Fruit fly (Drosophila melanogaster) whole organism, embryonic: ENCODE results near the gene Lon.
A peak's percentile ranks its signal among the peaks of the same experiment; 100 is the strongest.

Source experiments
- ATbp ChIP-seq: fragments of 200-800 bp; sonication (Bioruptor generic); optimal IDR thresholded peaks from 2 replicates; lab custom pipeline; 2017; ENCODE audit warnings: missing biosample characterization, mild to moderate bottlenecking, missing genetic modification characterization, missing genetic modification reagents
- Ada2b ChIP-seq: fragments of 200-800 bp; sonication (Bioruptor generic); IDR thresholded peaks from 2 replicates; pipeline ENCODE4 v1.3.6; 2022; ENCODE audit warnings: missing biosample characterization, missing genetic modification characterization
- Aef1 ChIP-seq: fragments of 200-800 bp; sonication (Bioruptor generic); IDR thresholded peaks from 3 replicates; pipeline ENCODE4 v1.3.6; 2022; ENCODE audit warnings: missing biosample characterization, missing genetic modification characterization
- Atf6 ChIP-seq: fragments of 200-800 bp; sonication (Bioruptor generic); IDR thresholded peaks from 2 replicates; pipeline ENCODE4 v1.3.6; 2022; ENCODE audit warnings: missing biosample characterization, missing genetic modification characterization
- Awh ChIP-seq: fragments of 200-800 bp; sonication (Bioruptor generic); IDR thresholded peaks from 2 replicates; pipeline ENCODE4, ENCODE4 v1.3.6; 2022; ENCODE audit warnings: missing biosample characterization, missing genetic modification characterization
- CG11398 ChIP-seq: fragments of 200-800 bp; sonication (Bioruptor generic); optimal IDR thresholded peaks from 2 replicates; lab custom pipeline; 2016; ENCODE audit warnings: missing biosample characterization, missing genetic modification characterization
- CG12299 ChIP-seq: fragments of 200-800 bp; sonication (Bioruptor generic); optimal IDR thresholded peaks from 2 replicates; lab custom pipeline; 2018; ENCODE audit warnings: missing biosample characterization, mild to moderate bottlenecking, missing genetic modification characterization
- CG13894 ChIP-seq: fragments of 200-800 bp; sonication (Bioruptor generic); optimal IDR thresholded peaks from 3 replicates; lab custom pipeline; 2018; ENCODE audit warnings: missing biosample characterization, mild to moderate bottlenecking, missing genetic modification characterization, moderate library complexity
- CG14014 ChIP-seq: fragments of 200-800 bp; sonication (Bioruptor generic); IDR thresholded peaks from 2 replicates; pipeline ENCODE4 v1.3.6; 2022; ENCODE audit warnings: missing biosample characterization, missing genetic modification characterization
- CG1529 ChIP-seq: fragments of 200-800 bp; sonication (Bioruptor generic); optimal IDR thresholded peaks from 3 replicates; lab custom pipeline; 2018; ENCODE audit warnings: missing biosample characterization, missing genetic modification characterization
- CG16815 ChIP-seq: fragments of 200-800 bp; sonication (Bioruptor generic); optimal IDR thresholded peaks from 3 replicates; lab custom pipeline; 2017; ENCODE audit warnings: missing biosample characterization, mild to moderate bottlenecking, missing genetic modification characterization
- CG16863 ChIP-seq: fragments of 200-800 bp; sonication (Bioruptor generic); optimal IDR thresholded peaks from 3 replicates; lab custom pipeline; 2016; ENCODE audit warnings: missing biosample characterization, missing genetic modification characterization
- CG30403 ChIP-seq: fragments of 200-800 bp; sonication (Bioruptor generic); optimal IDR thresholded peaks from 3 replicates; lab custom pipeline; 2016; ENCODE audit warnings: missing biosample characterization, missing genetic modification characterization
- CG34422 ChIP-seq: fragments of 200-800 bp; sonication (Bioruptor generic); IDR thresholded peaks from 3 replicates; pipeline ENCODE4 v1.3.6; 2022; ENCODE audit warnings: missing biosample characterization, missing genetic modification characterization
- CG4820 ChIP-seq: fragments of 200-800 bp; sonication (Bioruptor generic); optimal IDR thresholded peaks from 3 replicates; lab custom pipeline; 2016; ENCODE audit warnings: missing biosample characterization, missing genetic modification characterization
- CG7963 ChIP-seq: fragments of 200-800 bp; sonication (Bioruptor generic); IDR thresholded peaks from 3 replicates; pipeline ENCODE4 v1.3.6; 2022; ENCODE audit warnings: missing biosample characterization, missing genetic modification characterization; ENCODE audit not compliant: partially characterized antibody
- CG7987 ChIP-seq: fragments of 200-800 bp; sonication (Bioruptor generic); optimal IDR thresholded peaks from 2 replicates; lab custom pipeline; 2018; ENCODE audit warnings: missing biosample characterization, mild to moderate bottlenecking, missing genetic modification characterization, moderate library complexity
- CG9817 ChIP-seq: fragments of 200-800 bp; sonication (Bioruptor generic); optimal IDR thresholded peaks from 2 replicates; lab custom pipeline; 2018; ENCODE audit warnings: missing biosample characterization, mild to moderate bottlenecking, missing genetic modification characterization, moderate library complexity
- CTCF ChIP-seq: fragments of 200-800 bp; sonication (Bioruptor generic); optimal IDR thresholded peaks from 2 replicates; lab custom pipeline; 2017; ENCODE audit warnings: missing biosample characterization, mild to moderate bottlenecking, missing genetic modification characterization, moderate library complexity
- Dip2 ChIP-seq: fragments of 200-800 bp; sonication (Bioruptor generic); IDR thresholded peaks from 2 replicates; pipeline ENCODE4 v1.3.6; 2022; ENCODE audit warnings: missing biosample characterization, missing genetic modification characterization
- E2f2 ChIP-seq: fragments of 200-800 bp; sonication (Bioruptor generic); IDR thresholded peaks from 2 replicates; pipeline ENCODE4 v1.3.6; 2022; ENCODE audit warnings: missing biosample characterization, missing genetic modification characterization
- Fer1 ChIP-seq: fragments of 200-800 bp; sonication (Bioruptor generic); optimal IDR thresholded peaks from 2 replicates; lab custom pipeline; 2017; ENCODE audit warnings: missing biosample characterization, mild to moderate bottlenecking, missing genetic modification characterization
- Fer3 ChIP-seq: fragments of 200-800 bp; sonication (Bioruptor generic); optimal IDR thresholded peaks from 2 replicates; lab custom pipeline; 2018; ENCODE audit warnings: missing biosample characterization, mild to moderate bottlenecking, missing genetic modification characterization, moderate library complexity
- H15 ChIP-seq: fragments of 200-800 bp; sonication (Bioruptor generic); IDR thresholded peaks from 3 replicates; pipeline ENCODE4 v1.3.6; 2022; ENCODE audit warnings: missing biosample characterization, missing genetic modification characterization
- Hr39 ChIP-seq: fragments of >200 bp; optimal IDR thresholded peaks from 2 replicates; lab custom pipeline; 2017
- Lhr ChIP-seq: fragments of 200-800 bp; sonication (Bioruptor generic); optimal IDR thresholded peaks from 3 replicates; lab custom pipeline; 2017; ENCODE audit warnings: mild to moderate bottlenecking, missing biosample characterization, missing genetic modification reagents, missing genetic modification characterization
- Mad ChIP-seq: fragments of 200-800 bp; sonication (Bioruptor generic); optimal IDR thresholded peaks from 2 replicates; lab custom pipeline; 2016; ENCODE audit warnings: missing biosample characterization, missing genetic modification characterization
- Meics ChIP-seq: fragments of 200-800 bp; sonication (Bioruptor generic); optimal IDR thresholded peaks from 2 replicates; lab custom pipeline; 2017; ENCODE audit warnings: missing biosample characterization, mild to moderate bottlenecking, missing genetic modification characterization
- Nf-YA ChIP-seq: fragments of 200-800 bp; sonication (Bioruptor generic); IDR thresholded peaks from 2 replicates; pipeline ENCODE4 v1.3.6; 2022; ENCODE audit warnings: missing biosample characterization, missing genetic modification characterization
- Nf-YC ChIP-seq: fragments of 200-800 bp; optimal IDR thresholded peaks from 3 replicates; lab custom pipeline; 2019; ENCODE audit warnings: missing biosample characterization, mild to moderate bottlenecking, missing genetic modification characterization, moderate library complexity
- Scr ChIP-seq: fragments of 200-800 bp; sonication (Bioruptor generic); IDR thresholded peaks from 2 replicates; pipeline ENCODE4 v1.3.6; 2022; ENCODE audit warnings: missing biosample characterization, missing genetic modification characterization; ENCODE audit not compliant: partially characterized antibody
- Sry-β ChIP-seq: fragments of 200-800 bp; sonication (Bioruptor generic); optimal IDR thresholded peaks from 2 replicates; lab custom pipeline; 2018; ENCODE audit warnings: missing biosample characterization, mild to moderate bottlenecking, missing genetic modification characterization, moderate library complexity
- Xrp1 ChIP-seq: fragments of 200-800 bp; sonication (Bioruptor generic); IDR thresholded peaks from 2 replicates; pipeline ENCODE4 v1.3.6; 2022; ENCODE audit warnings: missing biosample characterization, missing genetic modification characterization
- ase ChIP-seq: fragments of 200-800 bp; sonication (Bioruptor generic); IDR thresholded peaks from 3 replicates; pipeline ENCODE4 v1.3.6; 2022; ENCODE audit warnings: missing biosample characterization, missing genetic modification characterization
- br ChIP-seq: fragments of >200 bp; optimal IDR thresholded peaks from 2 replicates; lab custom pipeline; 2017
- caup ChIP-seq: fragments of 200-800 bp; sonication (Bioruptor generic); optimal IDR thresholded peaks from 3 replicates; lab custom pipeline; 2017; ENCODE audit warnings: missing biosample characterization, mild to moderate bottlenecking, missing genetic modification characterization, moderate library complexity; ENCODE audit not compliant: severe bottlenecking
- danr ChIP-seq: fragments of 200-800 bp; sonication (Bioruptor generic); IDR thresholded peaks from 2 replicates; pipeline ENCODE4 v1.3.6; 2022; ENCODE audit warnings: missing biosample characterization, missing genetic modification characterization
- dmrt11E ChIP-seq: fragments of 200-800 bp; sonication (Bioruptor generic); optimal IDR thresholded peaks from 3 replicates; lab custom pipeline; 2018; ENCODE audit warnings: missing biosample characterization, mild to moderate bottlenecking, missing genetic modification characterization, moderate library complexity
- ind ChIP-seq: fragments of 200-800 bp; sonication (Bioruptor generic); optimal IDR thresholded peaks from 3 replicates; lab custom pipeline; 2016; ENCODE audit warnings: missing biosample characterization, missing genetic modification characterization
- nerfin-2 ChIP-seq: fragments of 200-800 bp; sonication (Bioruptor generic); IDR thresholded peaks from 2 replicates; pipeline ENCODE4 v1.3.6; 2022; ENCODE audit warnings: missing biosample characterization, missing genetic modification characterization; ENCODE audit not compliant: partially characterized antibody
- nmo ChIP-seq: fragments of 200-800 bp; sonication (Bioruptor generic); optimal IDR thresholded peaks from 2 replicates; lab custom pipeline; 2018; ENCODE audit warnings: missing biosample characterization, mild to moderate bottlenecking, missing genetic modification characterization, moderate library complexity
- odd ChIP-seq: fragments of 200-800 bp; sonication (Bioruptor generic); optimal IDR thresholded peaks from 2 replicates; lab custom pipeline; 2017; ENCODE audit warnings: missing biosample characterization, mild to moderate bottlenecking, missing genetic modification characterization
- pb ChIP-seq: fragments of 200-800 bp; sonication (Bioruptor generic); optimal IDR thresholded peaks from 3 replicates; lab custom pipeline; 2016; ENCODE audit warnings: missing biosample characterization, missing genetic modification characterization
- pnt ChIP-seq: fragments of 200-800 bp; sonication (Bioruptor generic); optimal IDR thresholded peaks from 3 replicates; lab custom pipeline; 2016; ENCODE audit warnings: missing biosample characterization, missing genetic modification characterization
- schlank ChIP-seq: fragments of 200-800 bp; sonication (Bioruptor generic); optimal IDR thresholded peaks from 2 replicates; lab custom pipeline; 2018; ENCODE audit warnings: missing biosample characterization, mild to moderate bottlenecking, missing genetic modification characterization
- sens-2 ChIP-seq: fragments of 200-800 bp; sonication (Bioruptor generic); IDR thresholded peaks from 2 replicates; pipeline ENCODE4 v1.3.6; 2022; ENCODE audit warnings: missing biosample characterization, missing genetic modification characterization
- seq ChIP-seq: fragments of 200-800 bp; sonication (Bioruptor generic); IDR thresholded peaks from 2 replicates; pipeline ENCODE4 v1.3.6; 2022; ENCODE audit warnings: missing biosample characterization, missing genetic modification characterization
- slbo ChIP-seq: fragments of 200-800 bp; sonication (Bioruptor generic); IDR thresholded peaks from 2 replicates; pipeline ENCODE4 v1.3.6; 2022; ENCODE audit warnings: missing biosample characterization, missing genetic modification characterization
- sna ChIP-seq: fragments of 200-800 bp; sonication (Bioruptor generic); IDR thresholded peaks from 2 replicates; pipeline ENCODE4 v1.3.6; 2022; ENCODE audit warnings: missing biosample characterization, missing genetic modification characterization; ENCODE audit not compliant: partially characterized antibody
- stc ChIP-seq: fragments of 200-800 bp; sonication (Bioruptor generic); IDR thresholded peaks from 2 replicates; pipeline ENCODE4 v1.3.6; 2022; ENCODE audit warnings: missing biosample characterization, missing genetic modification characterization
- trh ChIP-seq: fragments of 200-800 bp; sonication (Bioruptor generic); optimal IDR thresholded peaks from 2 replicates; lab custom pipeline; 2016; ENCODE audit warnings: missing biosample characterization, missing genetic modification characterization
- zen2 ChIP-seq: fragments of 200-800 bp; sonication (Bioruptor generic); IDR thresholded peaks from 3 replicates; pipeline ENCODE4 v1.3.6; 2022; ENCODE audit warnings: missing biosample characterization, missing genetic modification characterization; ENCODE audit not compliant: partially characterized antibody

Gene Lon

DNA sequence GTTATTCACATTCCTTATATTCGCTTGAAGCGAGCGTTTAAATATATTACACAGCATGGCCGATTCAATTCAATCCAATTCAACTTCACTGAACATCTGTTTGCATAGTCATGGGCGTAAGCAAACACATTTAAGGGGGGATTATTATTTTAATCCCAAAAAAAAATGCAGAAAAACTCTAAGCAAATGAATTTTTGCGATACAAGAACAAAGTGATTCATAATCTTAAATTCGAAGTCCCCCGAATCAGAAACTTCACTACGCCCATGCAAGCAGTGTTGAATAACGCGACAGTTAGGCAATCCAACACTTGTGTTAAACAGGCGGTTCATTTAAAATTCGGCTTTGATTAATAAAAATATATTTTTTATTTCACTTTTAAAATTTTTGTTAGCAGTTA, 21.6 kb downstream of the Lon start, which contains the start of gene CG14100 (continued):
- TF ChIP-seq dmrt11E (tag; lab: Kevin White, UChicago) (peak; percentile 100), ATbp (GFP tag; lab: Kevin White, UChicago) (peak; percentile 100), Ada2b (GFP tag; lab: Robert Waterston, UW) (peak; percentile 100), CG1529 (GFP tag; lab: Kevin White, UChicago) (peak; percentile 100), Dip2 (peak; percentile 87), slbo (peak; percentile 100), Meics (GFP tag; lab: Kevin White, UChicago) (peak; percentile 100), CG13894 (tag; lab: Kevin White, UChicago) (peak; percentile 100), CG34422 (GFP tag; lab: Robert Waterston, UW) (peak; percentile 100), Fer3 (peak; percentile 100), ase (peak; percentile 100), nmo (GFP tag; lab: Kevin White, UChicago) (peak; percentile 100), Awh (GFP tag; lab: Robert Waterston, UW) (peak; percentile 100), Nf-YA (GFP tag; lab: Robert Waterston, UW) (peak; percentile 100), CG16815 (GFP tag; lab: Kevin White, UChicago) (peak; percentile 100), pnt (peak; percentile 100), br (lab: Kevin White, UChicago) (no peak), CG30403 (GFP tag; lab: Kevin White, UChicago) (peak; percentile 100), nerfin-2 (GFP tag; lab: Robert Waterston, UW) (peak; percentile 54; the same call in 1 of the 2 replicates), Xrp1 (GFP tag; lab: Robert Waterston, UW) (peak; percentile 100), H15 (peak; percentile 100), CG11398 (GFP tag; lab: Kevin White, UChicago) (peak; percentile 100), CTCF (GFP tag; lab: Kevin White, UChicago) (peak; percentile 85), schlank (tag; lab: Kevin White, UChicago) (peak; percentile 100), danr (peak; percentile 100), seq (GFP tag; lab: Robert Waterston, UW) (peak; percentile 100), E2f2 (GFP tag; lab: Robert Waterston, UW) (peak; percentile 100), ind (GFP tag; lab: Kevin White, UChicago) (peak; percentile 100), Fer1 (GFP tag; lab: Kevin White, UChicago) (peak; percentile 100), caup (GFP tag; lab: Kevin White, UChicago) (peak; percentile 100), CG12299 (tag; lab: Kevin White, UChicago) (peak; percentile 100), pb (GFP tag; lab: Kevin White, UChicago) (peak; percentile 100), CG9817 (tag; lab: Kevin White, UChicago) (peak; percentile 100), Lhr (peak; percentile 100), CG14014 (peak; percentile 100), sna (GFP tag; lab: Robert Waterston, UW) (no peak), Sry-β (GFP tag; lab: Kevin White, UChicago) (peak; percentile 87), Scr (GFP tag; lab: Robert Waterston, UW) (0 out of 2 replicates have a peak, but pooled peaks have one; percentile 25), Atf6 (GFP tag; lab: Robert Waterston, UW) (peak; percentile 100), CG7987 (GFP tag; lab: Kevin White, UChicago) (peak; percentile 100), odd (GFP tag; lab: Kevin White, UChicago) (peak; percentile 100), Aef1 (peak; percentile 100), zen2 (GFP tag; lab: Robert Waterston, UW) (no peak), CG16863 (GFP tag; lab: Kevin White, UChicago) (peak; percentile 100), stc (GFP tag; lab: Robert Waterston, UW) (peak; percentile 100), Mad (GFP tag; lab: Kevin White, UChicago) (peak; percentile 100), sens-2 (GFP tag; lab: Robert Waterston, UW) (peak; percentile 100), Nf-YC (tag; lab: Kevin White, UChicago) (peak; percentile 97), trh (GFP tag; lab: Kevin White, UChicago) (peak; percentile 100), CG4820 (peak; percentile 100), CG7963 (GFP tag; lab: Robert Waterston, UW) (no peak), Hr39 (lab: Kevin White, UChicago) (no peak)
